Fruit fly (Drosophila melanogaster) whole organism, embryonic: ENCODE results near the gene Mst89B.

ENCODE experiments used
- Bdp1 ChIP-seq: fragments of 200-800 bp; sonication (Bioruptor generic); optimal IDR thresholded peaks from 3 replicates; lab custom pipeline; 2016; ENCODE audit warnings: missing biosample characterization, missing genetic modification characterization
- Bgb ChIP-seq: fragments of 200-800 bp; sonication (Bioruptor generic); IDR thresholded peaks from 2 replicates; pipeline ENCODE4 v1.3.6; 2022; ENCODE audit warnings: missing biosample characterization, missing genetic modification characterization; ENCODE audit not compliant: partially characterized antibody
- CG10147 ChIP-seq: fragments of 200-800 bp; sonication (Bioruptor generic); optimal IDR thresholded peaks from 2 replicates; lab custom pipeline; 2019; ENCODE audit warnings: missing biosample characterization, mild to moderate bottlenecking, missing genetic modification characterization, moderate library complexity
- CG10543 ChIP-seq: fragments of 200-800 bp; sonication (Bioruptor generic); optimal IDR thresholded peaks from 3 replicates; lab custom pipeline; 2017; ENCODE audit warnings: missing biosample characterization, mild to moderate bottlenecking, missing genetic modification characterization, moderate library complexity
- CG10959 ChIP-seq: fragments of 200-800 bp; sonication (Bioruptor generic); IDR thresholded peaks from 2 replicates; pipeline ENCODE4 v1.3.6; 2022; ENCODE audit warnings: missing biosample characterization, missing genetic modification characterization
- CG11504 ChIP-seq: fragments of 200-800 bp; sonication (Bioruptor generic); optimal IDR thresholded peaks from 3 replicates; lab custom pipeline; 2019; ENCODE audit warnings: missing biosample characterization, mild to moderate bottlenecking, missing genetic modification characterization, moderate library complexity
- CG11695 ChIP-seq: fragments of 200-800 bp; sonication (Bioruptor generic); IDR thresholded peaks from 3 replicates; pipeline ENCODE4 v1.3.6; 2022; ENCODE audit warnings: missing biosample characterization, missing genetic modification characterization
- CG12391 ChIP-seq: fragments of 200-800 bp; sonication (Bioruptor generic); optimal IDR thresholded peaks from 3 replicates; lab custom pipeline; 2018; ENCODE audit warnings: missing biosample characterization, mild to moderate bottlenecking, missing genetic modification characterization, moderate library complexity
- CG12769 ChIP-seq: fragments of 200-800 bp; sonication (Bioruptor generic); optimal IDR thresholded peaks from 2 replicates; lab custom pipeline; 2019; ENCODE audit warnings: missing biosample characterization, mild to moderate bottlenecking, missing genetic modification characterization, moderate library complexity
- CG14710 ChIP-seq: fragments of 200-800 bp; sonication (Bioruptor generic); optimal IDR thresholded peaks from 3 replicates; lab custom pipeline; 2019; ENCODE audit warnings: missing biosample characterization, mild to moderate bottlenecking, missing genetic modification characterization, moderate library complexity
- CG15073 ChIP-seq: fragments of 200-800 bp; sonication (Bioruptor generic); optimal IDR thresholded peaks from 2 replicates; lab custom pipeline; 2016; ENCODE audit warnings: missing biosample characterization, missing genetic modification characterization
- CG15269 ChIP-seq: fragments of 200-800 bp; sonication (Bioruptor generic); optimal IDR thresholded peaks from 2 replicates; lab custom pipeline; 2018; ENCODE audit warnings: missing biosample characterization, mild to moderate bottlenecking, missing genetic modification characterization, moderate library complexity
- CG15696 ChIP-seq: fragments of 200-800 bp; sonication (Bioruptor generic); optimal IDR thresholded peaks from 2 replicates; lab custom pipeline; 2019; ENCODE audit warnings: missing biosample characterization, mild to moderate bottlenecking, missing genetic modification characterization, moderate library complexity
- CG1602 ChIP-seq: fragments of 200-800 bp; sonication (Bioruptor generic); optimal IDR thresholded peaks from 3 replicates; lab custom pipeline; 2016; ENCODE audit warnings: missing biosample characterization, missing genetic modification characterization
- CG1603 ChIP-seq: fragments of 200-800 bp; sonication (Bioruptor generic); optimal IDR thresholded peaks from 2 replicates; lab custom pipeline; 2019; ENCODE audit warnings: missing biosample characterization, mild to moderate bottlenecking, missing genetic modification characterization, moderate library complexity
- CG17186 ChIP-seq: fragments of 200-800 bp; sonication (Bioruptor generic); optimal IDR thresholded peaks from 3 replicates; lab custom pipeline; 2017; ENCODE audit warnings: missing biosample characterization, missing genetic modification reagents, missing genetic modification characterization
- CG1832 ChIP-seq: fragments of 200-800 bp; sonication (Bioruptor generic); optimal IDR thresholded peaks from 2 replicates; lab custom pipeline; 2017; ENCODE audit warnings: missing biosample characterization, mild to moderate bottlenecking, missing genetic modification characterization, inconsistent platforms
- CG2678 ChIP-seq: fragments of 200-800 bp; sonication (Bioruptor generic); optimal IDR thresholded peaks from 3 replicates; lab custom pipeline; 2019; ENCODE audit warnings: missing biosample characterization, mild to moderate bottlenecking, missing genetic modification characterization, moderate library complexity
- CG34376 ChIP-seq: fragments of 200-800 bp; sonication (Bioruptor generic); optimal IDR thresholded peaks from 2 replicates; lab custom pipeline; 2018; ENCODE audit warnings: missing biosample characterization, mild to moderate bottlenecking, missing genetic modification characterization
- CG4282 ChIP-seq: fragments of 200-800 bp; sonication (Bioruptor generic); optimal IDR thresholded peaks from 2 replicates; lab custom pipeline; 2016; ENCODE audit warnings: missing biosample characterization, missing genetic modification characterization
- CG6854 ChIP-seq: fragments of 200-800 bp; sonication (Bioruptor generic); optimal IDR thresholded peaks from 3 replicates; lab custom pipeline; 2017; ENCODE audit warnings: missing biosample characterization, mild to moderate bottlenecking, missing genetic modification characterization
- CG9215 ChIP-seq: fragments of 200-800 bp; sonication (Bioruptor generic); IDR thresholded peaks from 2 replicates; pipeline ENCODE4 v1.3.6; 2022; ENCODE audit warnings: missing biosample characterization, missing genetic modification characterization
- CG9609 ChIP-seq: fragments of 200-800 bp; sonication (Bioruptor generic); optimal IDR thresholded peaks from 3 replicates; lab custom pipeline; 2016; ENCODE audit warnings: missing biosample characterization, missing genetic modification characterization
- Dad ChIP-seq: fragments of 200-800 bp; sonication (Bioruptor generic); optimal IDR thresholded peaks from 3 replicates; lab custom pipeline; 2016; ENCODE audit warnings: missing biosample characterization, missing genetic modification characterization
- HmgD ChIP-seq: fragments of 200-800 bp; sonication (Bioruptor generic); optimal IDR thresholded peaks from 3 replicates; lab custom pipeline; 2016; ENCODE audit warnings: missing biosample characterization, missing genetic modification characterization
- Hr51 ChIP-seq, 2 experiments: fragments of 200-800 bp; sonication (Bioruptor generic); optimal IDR thresholded peaks; 2 replicates in 1 of 2; 3 replicates in 1 of 2; lab custom pipeline; 2016 to 2018; ENCODE audit warnings: missing biosample characterization in 2 of 2, missing genetic modification characterization in 2 of 2, mild to moderate bottlenecking in 1 of 2, moderate library complexity in 1 of 2
- Myb ChIP-seq: fragments of 200-800 bp; sonication (Bioruptor generic); optimal IDR thresholded peaks from 2 replicates; lab custom pipeline; 2016; ENCODE audit warnings: missing biosample characterization, missing genetic modification characterization
- NK7.1 ChIP-seq: fragments of 200-800 bp; sonication (Bioruptor generic); optimal IDR thresholded peaks from 3 replicates; lab custom pipeline; 2016; ENCODE audit warnings: missing biosample characterization, missing genetic modification characterization
- Nf-YC ChIP-seq: fragments of 200-800 bp; optimal IDR thresholded peaks from 3 replicates; lab custom pipeline; 2019; ENCODE audit warnings: missing biosample characterization, mild to moderate bottlenecking, missing genetic modification characterization, moderate library complexity
- PHDP ChIP-seq: fragments of 200-800 bp; sonication (Bioruptor generic); optimal IDR thresholded peaks from 3 replicates; lab custom pipeline; 2018; ENCODE audit warnings: missing biosample characterization, mild to moderate bottlenecking, missing genetic modification characterization, moderate library complexity
- Ravus ChIP-seq: fragments of 200-800 bp; sonication (Bioruptor generic); IDR thresholded peaks from 2 replicates; pipeline ENCODE4 v1.3.6; 2022; ENCODE audit warnings: missing biosample characterization, missing genetic modification characterization
- Sox100B ChIP-seq: fragments of 200-800 bp; sonication (Bioruptor generic); optimal IDR thresholded peaks from 3 replicates; lab custom pipeline; 2018; ENCODE audit warnings: missing biosample characterization, mild to moderate bottlenecking, missing genetic modification characterization
- Ssrp ChIP-seq: fragments of 200-800 bp; sonication (Bioruptor generic); optimal IDR thresholded peaks from 2 replicates; lab custom pipeline; 2018; ENCODE audit warnings: missing biosample characterization, mild to moderate bottlenecking, missing genetic modification characterization, moderate library complexity
- ac ChIP-seq: fragments of 200-800 bp; sonication (Bioruptor generic); optimal IDR thresholded peaks from 3 replicates; lab custom pipeline; 2017; ENCODE audit warnings: missing biosample characterization, mild to moderate bottlenecking, missing genetic modification characterization
- ap ChIP-seq: fragments of 200-800 bp; sonication (Bioruptor generic); IDR thresholded peaks from 2 replicates; pipeline ENCODE4 v1.3.6; 2022; ENCODE audit warnings: missing biosample characterization, missing genetic modification characterization
- ase ChIP-seq: fragments of 200-800 bp; sonication (Bioruptor generic); IDR thresholded peaks from 3 replicates; pipeline ENCODE4 v1.3.6; 2022; ENCODE audit warnings: missing biosample characterization, missing genetic modification characterization
- caup ChIP-seq: fragments of 200-800 bp; sonication (Bioruptor generic); optimal IDR thresholded peaks from 3 replicates; lab custom pipeline; 2017; ENCODE audit warnings: missing biosample characterization, mild to moderate bottlenecking, missing genetic modification characterization, moderate library complexity; ENCODE audit not compliant: severe bottlenecking
- cg ChIP-seq: fragments of 200-800 bp; sonication (Bioruptor generic); optimal IDR thresholded peaks from 3 replicates; lab custom pipeline; 2019; ENCODE audit warnings: missing biosample characterization, mild to moderate bottlenecking, missing genetic modification characterization, moderate library complexity
- chn ChIP-seq: fragments of 200-800 bp; sonication (Bioruptor generic); optimal IDR thresholded peaks from 2 replicates; lab custom pipeline; 2016; ENCODE audit warnings: missing biosample characterization, missing genetic modification characterization
- croc ChIP-seq: fragments of 200-800 bp; sonication (Bioruptor generic); conservative IDR thresholded peaks from 3 replicates; pipeline ENCODE4 v1.3.6; 2022; ENCODE audit warnings: missing biosample characterization, missing genetic modification characterization
- dati ChIP-seq: fragments of 200-800 bp; sonication (Bioruptor generic); IDR thresholded peaks from 2 replicates; pipeline ENCODE4 v1.3.6; 2022; ENCODE audit warnings: missing biosample characterization, missing genetic modification characterization
- fd96Cb ChIP-seq: fragments of 200-800 bp; sonication (Bioruptor generic); optimal IDR thresholded peaks from 2 replicates; lab custom pipeline; 2018; ENCODE audit warnings: missing biosample characterization, mild to moderate bottlenecking, missing genetic modification characterization, moderate library complexity
- hb ChIP-seq: fragments of 200-800 bp; sonication (Bioruptor generic); IDR thresholded peaks from 3 replicates; pipeline ENCODE4 v1.3.6; 2022; ENCODE audit warnings: missing biosample characterization, missing genetic modification characterization; ENCODE audit not compliant: partially characterized antibody
- her ChIP-seq: fragments of 200-800 bp; sonication (Bioruptor generic); optimal IDR thresholded peaks from 2 replicates; lab custom pipeline; 2016; ENCODE audit warnings: missing biosample characterization, missing genetic modification characterization
- ind ChIP-seq: fragments of 200-800 bp; sonication (Bioruptor generic); optimal IDR thresholded peaks from 3 replicates; lab custom pipeline; 2016; ENCODE audit warnings: missing biosample characterization, missing genetic modification characterization
- lov ChIP-seq, 2 experiments: fragments of 200-800 bp in 1 of 2; fragments of >200 bp in 1 of 2; sonication (Bioruptor generic) in 1 of 2; IDR thresholded peaks in 1 of 2; optimal IDR thresholded peaks in 1 of 2; 2 replicates in 1 of 2; 3 replicates in 1 of 2; pipeline versions ENCODE4 v1.3.6 to Lab custom; 2017 to 2022; ENCODE audit warnings: missing biosample characterization in 1 of 2, missing genetic modification characterization in 1 of 2
- odd ChIP-seq: fragments of 200-800 bp; sonication (Bioruptor generic); optimal IDR thresholded peaks from 2 replicates; lab custom pipeline; 2017; ENCODE audit warnings: missing biosample characterization, mild to moderate bottlenecking, missing genetic modification characterization
- pan ChIP-seq, 4 experiments: fragments of >200 bp in 3 of 4; fragments of 200-800 bp in 1 of 4; sonication (Bioruptor generic) in 1 of 4; optimal IDR thresholded peaks in 3 of 4; IDR thresholded peaks in 1 of 4; 2 replicates each; pipeline versions ENCODE4 v1.3.6 to Lab custom; 2017 to 2022; ENCODE audit warnings: missing biosample characterization in 2 of 4, missing genetic modification characterization in 2 of 4, mixed read lengths in 1 of 4
- sens-2 ChIP-seq: fragments of 200-800 bp; sonication (Bioruptor generic); IDR thresholded peaks from 2 replicates; pipeline ENCODE4 v1.3.6; 2022; ENCODE audit warnings: missing biosample characterization, missing genetic modification characterization
- zf30C ChIP-seq: fragments of 200-800 bp; sonication (Bioruptor generic); optimal IDR thresholded peaks from 3 replicates; lab custom pipeline; 2018; ENCODE audit warnings: missing biosample characterization, mild to moderate bottlenecking, missing genetic modification characterization

The Mst89B gene

dm6 chr3R:16241822-16242221, 25.0 kb upstream of the Mst89B start (continued):
- TF ChIP-seq cg = no peak
- TF ChIP-seq CG10543 (GFP tag; lab: Kevin White, UChicago) = no peak
- TF ChIP-seq CG17186 (GFP tag; lab: Kevin White, UChicago) = no peak
- TF ChIP-seq croc (GFP tag; lab: Robert Waterston, UW) = no peak
- TF ChIP-seq CG1832 (GFP tag; lab: Kevin White, UChicago) = no peak
- peak; percentile 18 for TF ChIP-seq CG12391 (tag; lab: Kevin White, UChicago)
- no peak for TF ChIP-seq hb
- peak; percentile 69 for TF ChIP-seq Sox100B (GFP tag; lab: Kevin White, UChicago)
- TF ChIP-seq zf30C (GFP tag; lab: Kevin White, UChicago) = no peak
- TF ChIP-seq pan (optimal IDR thresholded peaks at IDR 0.05; lab: Kevin White, UChicago) = no peak
- TF ChIP-seq pan (GFP tag; optimal IDR thresholded peaks at IDR 0.05 in 1 of 2, IDR thresholded peaks at IDR 0.05 in 1 of 2) = no peak
- no peak for TF ChIP-seq CG1603 (tag; lab: Kevin White, UChicago)
- no peak for TF ChIP-seq Ravus (GFP tag; lab: Robert Waterston, UW)
- TF ChIP-seq Myb (GFP tag; lab: Kevin White, UChicago) = no peak
- no peak for TF ChIP-seq CG10147 (GFP tag; lab: Kevin White, UChicago)
- no peak for TF ChIP-seq odd (GFP tag; lab: Kevin White, UChicago)
- TF ChIP-seq CG11695 = no peak
- TF ChIP-seq CG9215 (GFP tag; lab: Robert Waterston, UW) = no peak
- TF ChIP-seq CG15269 = no peak
- no peak for TF ChIP-seq ac (GFP tag; lab: Kevin White, UChicago)
- TF ChIP-seq caup (GFP tag; lab: Kevin White, UChicago) = no peak
- no peak for TF ChIP-seq CG10959 (GFP tag; lab: Robert Waterston, UW)
- TF ChIP-seq Bdp1 = no peak
- TF ChIP-seq lov (optimal IDR thresholded peaks at IDR 0.05; lab: Kevin White, UChicago) = no peak
- no peak for TF ChIP-seq lov (GFP tag; IDR thresholded peaks at IDR 0.05; lab: Robert Waterston, UW)
- no peak for TF ChIP-seq ap (GFP tag; lab: Robert Waterston, UW)
- TF ChIP-seq CG34376 = no peak
- no peak for TF ChIP-seq ase (GFP tag; lab: Robert Waterston, UW)
- TF ChIP-seq CG9609 (GFP tag; lab: Kevin White, UChicago) = no peak
- TF ChIP-seq NK7.1 = no peak
- no peak for TF ChIP-seq CG1602 (GFP tag; lab: Kevin White, UChicago)
- TF ChIP-seq fd96Cb = no peak
- no peak for TF ChIP-seq her
- no peak for TF ChIP-seq CG12769 (tag; lab: Kevin White, UChicago)
- TF ChIP-seq CG6854 (GFP tag; lab: Kevin White, UChicago) = no peak
- peak; percentile 56 for TF ChIP-seq CG2678
- TF ChIP-seq Bgb (GFP tag; lab: Robert Waterston, UW) = no peak
- no peak for TF ChIP-seq chn (GFP tag; lab: Kevin White, UChicago)
- TF ChIP-seq HmgD (GFP tag; lab: Kevin White, UChicago) = no peak
- TF ChIP-seq CG15696 (tag; lab: Kevin White, UChicago) = no peak
- TF ChIP-seq PHDP (tag; lab: Kevin White, UChicago) = no peak
- no peak for TF ChIP-seq dati (GFP tag; lab: Robert Waterston, UW)
- no peak for TF ChIP-seq Nf-YC
- no peak for TF ChIP-seq ind (GFP tag; lab: Kevin White, UChicago)
- no peak for TF ChIP-seq CG15073 (GFP tag; lab: Kevin White, UChicago)
- TF ChIP-seq sens-2 (GFP tag; lab: Robert Waterston, UW) = no peak
- TF ChIP-seq Ssrp (tag; lab: Kevin White, UChicago) = peak; percentile 6
- peak in 1 of 2 experiments; percentile 24 for TF ChIP-seq Hr51 (GFP tag; optimal IDR thresholded peaks at IDR 0.05; lab: Kevin White, UChicago)
- TF ChIP-seq CG4282 (GFP tag; lab: Kevin White, UChicago) = no peak
- TF ChIP-seq Dad (GFP tag; lab: Kevin White, UChicago) = no peak
- peak; percentile 16 for TF ChIP-seq CG14710 (tag; lab: Kevin White, UChicago)
- peak; percentile 41 for TF ChIP-seq CG11504 (tag; lab: Kevin White, UChicago)
